Worm (Caenorhabditis elegans): Measurements from ENCODE around the gene efr-3.
A peak's percentile ranks its signal among the peaks of the same experiment; 100 is the strongest.

Gene efr-3

DNA sequence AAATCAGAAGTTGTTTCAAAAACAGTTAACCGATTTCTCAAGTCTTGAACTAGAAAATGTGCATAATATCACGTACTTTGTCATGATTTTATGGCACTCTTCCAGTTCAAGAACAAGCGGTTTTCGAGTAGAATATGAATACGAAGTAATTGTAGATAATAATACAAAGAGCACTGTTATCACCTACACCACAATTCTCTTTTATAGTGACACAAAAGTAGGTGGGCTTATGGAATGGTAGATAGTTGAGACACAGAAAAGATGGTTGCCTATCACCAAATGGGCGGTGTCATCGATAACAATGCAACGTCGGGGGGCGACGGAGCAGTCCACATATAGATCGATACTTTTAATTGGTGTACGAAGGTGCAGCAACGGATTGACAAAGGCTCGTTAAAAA, 7.7 kb upstream of the efr-3 start:
- TF ChIP-seq fkh-10 (GFP tag; optimal IDR thresholded peaks at IDR 0.05) = no peak
- peak; percentile 97 for TF ChIP-seq elt-2 (tag; optimal IDR thresholded peaks at IDR 0.05)

DNA sequence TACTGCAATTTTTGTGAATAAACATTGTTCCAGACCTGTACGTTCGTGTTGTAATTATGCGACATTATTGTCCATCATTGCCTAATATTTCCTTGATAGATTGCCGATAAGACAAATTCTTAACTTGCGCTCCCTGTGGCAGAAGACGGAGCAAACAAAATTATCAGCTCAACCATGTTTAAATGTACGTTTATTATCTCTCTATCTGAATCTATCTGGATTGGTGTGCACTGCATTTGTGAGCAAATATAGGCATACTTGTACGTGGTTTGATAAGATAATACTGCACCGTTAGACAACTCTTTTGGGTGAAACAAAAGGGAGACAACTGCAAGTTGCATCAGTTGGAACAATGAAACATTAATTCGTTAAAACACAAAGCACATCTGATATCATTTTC, 6.4 kb upstream of the efr-3 start:
- TF ChIP-seq nfya-1 (tag; optimal IDR thresholded peaks at IDR 0.05) (no peak), ama-1 (optimal IDR thresholded peaks at IDR 0.05) (no peak), hlh-6 (tag; optimal IDR thresholded peaks at IDR 0.05) (no peak), dve-1 (tag; optimal IDR thresholded peaks at IDR 0.05) (peak; percentile 37), ztf-16 (tag; optimal IDR thresholded peaks at IDR 0.05) (no peak), elt-2 (tag; optimal IDR thresholded peaks at IDR 0.05) (peak; percentile 97), ceh-34 (tag; optimal IDR thresholded peaks at IDR 0.05) (no peak), ceh-22 (tag; optimal IDR thresholded peaks at IDR 0.05) (no peak), mec-3 (tag; optimal IDR thresholded peaks at IDR 0.05; ENCODE audit: borderline replicate concordance) (no peak), pqm-1 (tag; optimal IDR thresholded peaks at IDR 0.05) (peak; percentile 58), ahr-1 (tag; optimal IDR thresholded peaks at IDR 0.05) (no peak)

DNA sequence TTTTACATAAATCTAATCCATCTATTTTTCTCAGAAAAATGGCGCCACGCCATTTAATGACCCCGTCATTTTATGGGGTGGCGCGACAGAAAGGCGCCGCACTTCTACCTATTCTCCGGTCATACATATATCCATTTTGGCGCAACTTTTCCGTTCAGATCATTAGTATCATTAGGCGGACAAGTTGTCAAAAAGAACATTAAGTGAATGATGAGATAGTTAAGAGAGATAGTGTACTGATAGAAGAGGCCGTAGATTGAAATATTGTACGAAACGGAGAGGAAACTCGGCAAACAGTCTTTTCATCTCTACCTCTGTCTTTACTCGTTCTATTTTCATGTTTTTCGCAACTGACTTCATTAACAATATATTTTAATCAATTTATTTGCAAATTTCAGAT, 3.1 kb upstream of the efr-3 start, which contains the start of gene sma-6:
Gene sma-6, plus strand, starts transcription at position 399 of the 400 bp plus-strand sequence.
- TF ChIP-seq rnt-1 (tag; optimal IDR thresholded peaks at IDR 0.05) (no peak), ceh-31 (tag; optimal IDR thresholded peaks at IDR 0.05) (no peak), eyg-1 (tag; optimal IDR thresholded peaks at IDR 0.05) (no peak), syd-9 (tag; optimal IDR thresholded peaks at IDR 0.05) (no peak), ceh-30 (tag; optimal IDR thresholded peaks at IDR 0.05) (no peak)

DNA sequence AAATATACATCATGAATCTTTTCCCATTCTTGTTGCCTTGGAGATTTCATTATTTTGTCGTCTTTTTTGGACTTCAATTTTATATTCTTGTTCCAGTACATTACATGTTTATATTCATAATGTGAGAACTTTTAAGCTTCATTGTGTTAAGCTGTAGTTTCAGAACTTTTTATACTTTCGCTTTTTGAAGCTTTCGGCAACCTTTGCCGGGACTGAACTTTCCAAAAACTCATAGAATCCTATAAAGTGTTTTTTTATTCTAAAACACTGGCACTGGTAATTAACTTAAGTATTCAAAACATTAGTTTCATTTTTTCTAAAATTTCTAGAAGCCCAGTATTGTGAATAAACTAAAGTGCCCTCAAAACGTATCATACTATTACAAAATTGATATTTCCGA, 2.0 kb upstream of the efr-3 start, which contains the start of gene C32D5.4:
Gene C32D5.4, minus strand, starts transcription at position 101 of the 400 bp plus-strand sequence.
- TF ChIP-seq sox-4 (tag; optimal IDR thresholded peaks at IDR 0.05) (no peak), K09A11.1 (tag; optimal IDR thresholded peaks at IDR 0.05; ENCODE audit: insufficient read depth) (no peak), che-1 (tag; optimal IDR thresholded peaks at IDR 0.05) (no peak), ceh-45 (GFP tag; IDR thresholded peaks at IDR 0.05) (no peak), ceh-19 (GFP tag; optimal IDR thresholded peaks at IDR 0.05) (no peak), ceh-30 (tag; optimal IDR thresholded peaks at IDR 0.05) (no peak), ref-2 (tag; optimal IDR thresholded peaks at IDR 0.05) (no peak), ceh-6 (GFP tag; optimal IDR thresholded peaks at IDR 0.05) (no peak), hlh-6 (tag; optimal IDR thresholded peaks at IDR 0.05) (no peak), sdc-2 (tag; optimal IDR thresholded peaks at IDR 0.05) (no peak), ets-4 (tag; optimal IDR thresholded peaks at IDR 0.05) (no peak), tbx-2 (tag; optimal IDR thresholded peaks at IDR 0.05) (no peak), unc-55 (GFP tag; optimal IDR thresholded peaks at IDR 0.05) (no peak), F13H6.1 (tag; optimal IDR thresholded peaks at IDR 0.05) (no peak)

DNA sequence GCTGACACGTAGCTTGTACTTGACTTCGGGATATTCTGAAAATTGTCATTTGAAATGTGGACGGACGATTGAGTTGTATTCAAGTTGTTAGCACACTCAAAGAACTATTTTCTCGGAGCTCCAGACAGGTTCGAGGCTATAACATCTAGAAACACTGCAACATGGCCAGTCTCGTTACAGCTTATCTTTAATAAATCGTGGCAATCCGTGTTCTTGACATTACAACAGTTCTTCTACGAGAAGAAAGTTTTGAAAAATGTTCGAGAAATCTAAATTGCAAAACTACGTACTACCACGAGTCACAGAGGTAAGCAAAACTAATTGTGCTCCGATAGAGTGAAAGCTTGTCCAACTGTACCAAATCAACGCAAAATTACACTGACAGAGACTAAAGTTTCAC, 1.1 kb upstream of the efr-3 start:
- TF ChIP-seq ceh-31 (tag; optimal IDR thresholded peaks at IDR 0.05) (no peak), tbx-7 (tag; optimal IDR thresholded peaks at IDR 0.05) (no peak)

DNA sequence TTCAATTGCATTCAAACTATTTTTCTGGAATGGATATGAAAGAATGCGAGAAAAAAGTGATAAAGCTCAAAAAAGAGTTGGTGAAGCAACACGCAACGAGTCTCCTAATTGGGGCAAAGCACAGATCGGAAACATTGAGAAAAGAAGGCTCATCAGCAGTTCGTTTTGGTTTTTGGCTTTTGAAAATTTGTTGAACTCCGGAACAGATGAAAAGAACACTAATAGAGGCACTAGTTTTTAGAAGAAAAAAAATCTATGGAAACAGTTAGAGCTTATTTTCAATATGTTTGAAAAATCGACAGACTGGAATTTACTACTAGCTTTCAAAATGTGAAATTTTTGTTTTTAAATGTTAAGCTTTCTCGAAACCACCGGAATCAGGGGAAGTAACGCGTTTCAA, 9.1 kb downstream of the efr-3 start:
- TF ChIP-seq ztf-16 (tag; optimal IDR thresholded peaks at IDR 0.05) (no peak), ceh-31 (tag; optimal IDR thresholded peaks at IDR 0.05) (no peak), hlh-15 (tag; optimal IDR thresholded peaks at IDR 0.05) (no peak), lin-11 (tag; optimal IDR thresholded peaks at IDR 0.05) (no peak), ceh-14 (tag; optimal IDR thresholded peaks at IDR 0.05) (no peak), tbx-7 (tag; optimal IDR thresholded peaks at IDR 0.05) (no peak), fkh-6 (tag; optimal IDR thresholded peaks at IDR 0.05) (no peak), unc-55 (GFP tag; optimal IDR thresholded peaks at IDR 0.05) (no peak), fkh-10 (GFP tag; optimal IDR thresholded peaks at IDR 0.05) (no peak), ceh-22 (tag; optimal IDR thresholded peaks at IDR 0.05) (no peak), pha-2 (tag; optimal IDR thresholded peaks at IDR 0.05) (no peak), ceh-6 (GFP tag; optimal IDR thresholded peaks at IDR 0.05) (no peak), elt-2 (tag; optimal IDR thresholded peaks at IDR 0.05) (no peak), madf-2 (tag; optimal IDR thresholded peaks at IDR 0.05) (no peak), lim-6 (tag; optimal IDR thresholded peaks at IDR 0.05) (no peak), ceh-9 (tag; optimal IDR thresholded peaks at IDR 0.05) (no peak), C38D4.7 (GFP tag; optimal IDR thresholded peaks at IDR 0.05) (no peak), sox-2 (GFP tag; IDR thresholded peaks at IDR 0.05) (no peak), Y22D7AL.16 (tag; optimal IDR thresholded peaks at IDR 0.05) (no peak), rnt-1 (tag; optimal IDR thresholded peaks at IDR 0.05) (no peak)
